Worm (Caenorhabditis elegans) whole organism, L4 larva: ENCODE measurements around the gene sra-26.

Experiments
- aha-1 ChIP-seq: fragments of 150-350 bp; peaks from one replicate; lab custom pipeline; 2014; ENCODE audit warnings: missing biosample characterization, missing genetic modification characterization
- ama-1 ChIP-seq: fragments of 150-350 bp; optimal IDR thresholded peaks from 2 replicates; lab custom pipeline; 2014; ENCODE audit warnings: inconsistent platforms, mixed read lengths
- arid-1 ChIP-seq: fragments of 200-800 bp; sonication (Bioruptor generic); conservative IDR thresholded peaks from 2 replicates; pipeline ENCODE4 v1.3.6; 2022; ENCODE audit warnings: missing genetic modification reagents, missing genetic modification characterization, missing compliant biosample characterization
- daf-12 ChIP-seq: fragments of 150-350 bp; optimal IDR thresholded peaks from 2 replicates; lab custom pipeline; 2014; ENCODE audit warnings: missing biosample characterization, missing genetic modification reagents, missing genetic modification characterization
- dpl-1 ChIP-seq: fragments of 150-350 bp; optimal IDR thresholded peaks from 2 replicates; lab custom pipeline; 2014; ENCODE audit warnings: missing biosample characterization, missing genetic modification reagents, missing genetic modification characterization
- dve-1 ChIP-seq: sonication (generic microtip); optimal IDR thresholded peaks from 2 replicates; lab custom pipeline; 2017; ENCODE audit warnings: antibody characterized with exemption, mild to moderate bottlenecking, missing genetic modification characterization, missing compliant biosample characterization; ENCODE audit not compliant: insufficient read depth
- fkh-10 ChIP-seq: fragments of 150-350 bp; optimal IDR thresholded peaks from 2 replicates; lab custom pipeline; 2014; ENCODE audit warnings: missing biosample characterization, missing genetic modification reagents, missing genetic modification characterization
- fos-1 ChIP-seq: fragments of 150-350 bp; optimal IDR thresholded peaks from 2 replicates; lab custom pipeline; 2014; ENCODE audit warnings: missing biosample characterization, missing genetic modification characterization
- jun-1 ChIP-seq: fragments of 150-350 bp; optimal IDR thresholded peaks from 2 replicates; lab custom pipeline; 2014; ENCODE audit warnings: missing biosample characterization, missing genetic modification reagents, missing genetic modification characterization
- lir-3 ChIP-seq: sonication (generic microtip); optimal IDR thresholded peaks from 2 replicates; lab custom pipeline; 2016; ENCODE audit warnings: mild to moderate bottlenecking, missing genetic modification characterization, missing compliant biosample characterization
- nhr-28 ChIP-seq: fragments of 150-350 bp; optimal IDR thresholded peaks from 2 replicates; lab custom pipeline; 2014; ENCODE audit warnings: missing biosample characterization, missing genetic modification characterization
- nhr-77 ChIP-seq: fragments of 150-350 bp; optimal IDR thresholded peaks from 2 replicates; lab custom pipeline; 2014; ENCODE audit warnings: missing biosample characterization, missing genetic modification characterization
- zfp-3 ChIP-seq: fragments of 200-800 bp; sonication (Bioruptor generic); conservative IDR thresholded peaks from 2 replicates; pipeline ENCODE4 v1.3.6; 2022; ENCODE audit warnings: missing genetic modification reagents, missing genetic modification characterization, missing compliant biosample characterization
- ztf-11 ChIP-seq: fragments of 150-350 bp; optimal IDR thresholded peaks from 2 replicates; lab custom pipeline; 2014; ENCODE audit warnings: missing biosample characterization, missing genetic modification characterization

DNA sequence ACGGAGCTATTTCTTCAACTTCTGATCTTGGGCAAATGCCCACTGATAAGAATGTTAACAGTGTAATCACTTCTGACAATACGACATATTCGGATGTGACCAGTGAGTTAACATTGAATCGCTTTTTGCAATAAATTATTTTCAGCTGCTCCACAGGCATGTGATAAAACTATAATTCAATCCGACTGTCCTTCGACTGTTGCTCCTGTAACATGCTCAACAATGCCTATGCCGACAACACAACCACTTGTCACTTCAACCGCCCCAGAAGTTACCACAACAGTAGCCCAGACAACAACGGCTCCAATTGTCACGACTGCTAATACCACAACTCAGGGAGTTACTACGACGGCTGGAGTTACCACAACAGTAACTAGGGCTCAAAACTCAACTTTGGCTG lies 15.9 kb upstream of the sra-26 start:
- TF ChIP-seq nhr-28 (tag; lab: Kevin White, UChicago), result no peak
- no peak for TF ChIP-seq aha-1 (tag; lab: Kevin White, UChicago)
- TF ChIP-seq arid-1 (GFP tag; lab: Robert Waterston, UW), result no peak
- TF ChIP-seq fos-1, result no peak
- no peak for TF ChIP-seq zfp-3 (GFP tag; lab: Robert Waterston, UW)
- TF ChIP-seq fkh-10 (GFP tag; lab: Kevin White, UChicago), result no peak
- no peak for TF ChIP-seq ztf-11 (tag; lab: Kevin White, UChicago)
- TF ChIP-seq ama-1 (lab: Kevin White, UChicago), result no peak
- TF ChIP-seq daf-12 (tag; lab: Kevin White, UChicago), result no peak
- TF ChIP-seq lir-3 (tag; lab: Kevin White, UChicago), result no peak
- no peak for TF ChIP-seq jun-1 (tag; lab: Kevin White, UChicago)
- TF ChIP-seq dve-1 (tag; lab: Kevin White, UChicago), result no peak
- no peak for TF ChIP-seq dpl-1 (GFP tag; lab: Kevin White, UChicago)
- TF ChIP-seq nhr-77, result no peak
